Worm (Caenorhabditis elegans) whole organism, L2 larva: ENCODE measurements around the gene Y73F8A.35.

Source experiments
- ama-1 ChIP-seq: fragments of 150-350 bp; optimal IDR thresholded peaks from 2 replicates; lab custom pipeline; 2018; ENCODE audit warnings: inconsistent platforms
- fos-1 ChIP-seq: fragments of 150-350 bp; optimal IDR thresholded peaks from 2 replicates; lab custom pipeline; 2014; ENCODE audit warnings: missing biosample characterization, missing genetic modification characterization
- lin-13 ChIP-seq: fragments of 150-350 bp; optimal IDR thresholded peaks from 2 replicates; lab custom pipeline; 2014; ENCODE audit warnings: missing biosample characterization, missing genetic modification reagents, missing genetic modification characterization
- lin-39 ChIP-seq: fragments of 150-350 bp; optimal IDR thresholded peaks from 2 replicates; lab custom pipeline; 2014; ENCODE audit warnings: missing biosample characterization, missing genetic modification reagents, missing genetic modification characterization
- mdl-1 ChIP-seq, 2 experiments: fragments of 150-350 bp in 1 of 2; sonication (generic microtip) in 1 of 2; optimal IDR thresholded peaks; 2 replicates each; lab custom pipeline; 2017; ENCODE audit warnings: missing biosample characterization in 2 of 2, missing genetic modification characterization in 2 of 2
- nhr-77 ChIP-seq: fragments of 150-350 bp; optimal IDR thresholded peaks from 2 replicates; lab custom pipeline; 2014; ENCODE audit warnings: missing biosample characterization, missing genetic modification characterization
- sem-4 ChIP-seq: fragments of 150-350 bp; optimal IDR thresholded peaks from 2 replicates; lab custom pipeline; 2014; ENCODE audit warnings: missing biosample characterization, missing genetic modification reagents, missing genetic modification characterization
- unc-39 ChIP-seq: fragments of 150-350 bp; optimal IDR thresholded peaks from 2 replicates; lab custom pipeline; 2014; ENCODE audit warnings: missing biosample characterization, missing genetic modification characterization
- unc-62 ChIP-seq: fragments of 150-350 bp; optimal IDR thresholded peaks from 2 replicates; lab custom pipeline; 2014; ENCODE audit warnings: missing biosample characterization, missing genetic modification reagents, missing genetic modification characterization
- ztf-11 ChIP-seq: sonication (generic microtip); optimal IDR thresholded peaks from 2 replicates; lab custom pipeline; 2017; ENCODE audit warnings: missing biosample characterization, missing genetic modification characterization

DNA sequence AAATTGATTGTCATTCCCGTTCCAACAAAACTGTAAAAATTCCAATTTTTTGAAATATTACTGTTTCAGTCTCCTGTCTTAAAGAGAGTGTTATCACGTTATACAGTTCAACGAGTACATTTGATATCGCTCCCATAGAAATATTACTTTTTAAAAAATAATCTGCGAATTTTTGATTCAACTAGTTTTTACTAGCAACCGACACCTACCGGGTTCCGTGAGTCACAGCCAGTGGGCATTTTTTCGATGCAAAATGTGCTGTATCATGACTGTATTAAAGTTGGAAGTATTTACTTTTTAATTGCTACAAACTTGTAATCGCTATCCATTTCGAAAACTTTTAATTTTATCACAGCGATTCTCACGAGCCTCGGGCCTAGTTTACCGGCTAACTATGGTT is 2.4 kb downstream of the Y73F8A.35 start:
- no peak for TF ChIP-seq mdl-1 (tag; optimal IDR thresholded peaks at IDR 0.05; lab: Kevin White, UChicago)
- no peak for TF ChIP-seq lin-39
- no peak for TF ChIP-seq ama-1 (lab: Kevin White, UChicago)
- no peak for TF ChIP-seq sem-4 (tag; lab: Kevin White, UChicago)
- no peak for TF ChIP-seq ztf-11 (tag; lab: Kevin White, UChicago)
- no peak for TF ChIP-seq fos-1 (tag; lab: Kevin White, UChicago)
- no peak for TF ChIP-seq unc-39 (tag; lab: Kevin White, UChicago)
- no peak for TF ChIP-seq lin-13
- TF ChIP-seq nhr-77, result no peak
- no peak for TF ChIP-seq unc-62 (GFP tag; lab: Kevin White, UChicago)
